Worm (Caenorhabditis elegans): ENCODE results near the gene T21C12.4.

ce11 chrIII:10527446-10527845 is 30.4 kb downstream of the T21C12.4 start:
- TF ChIP-seq sdc-2 (tag; optimal IDR thresholded peaks at IDR 0.05): no peak
- TF ChIP-seq pag-3 (tag; optimal IDR thresholded peaks at IDR 0.05; ENCODE audit: borderline replicate concordance): no peak
- no peak for TF ChIP-seq nhr-11 (tag; optimal IDR thresholded peaks at IDR 0.05)
- no peak for TF ChIP-seq tbx-2 (tag; optimal IDR thresholded peaks at IDR 0.05)
- TF ChIP-seq unc-86 (tag; optimal IDR thresholded peaks at IDR 0.05): no peak
- no peak for TF ChIP-seq nfya-1 (tag; optimal IDR thresholded peaks at IDR 0.05)
- TF ChIP-seq pqm-1 (tag; optimal IDR thresholded peaks at IDR 0.05): no peak
- no peak for TF ChIP-seq ahr-1 (tag; optimal IDR thresholded peaks at IDR 0.05)
- no peak for TF ChIP-seq lin-11 (tag; optimal IDR thresholded peaks at IDR 0.05)
- TF ChIP-seq ttx-3 (tag; optimal IDR thresholded peaks at IDR 0.05): no peak
- TF ChIP-seq odd-2 (tag; optimal IDR thresholded peaks at IDR 0.05): no peak
- no peak for TF ChIP-seq ceh-24 (tag; optimal IDR thresholded peaks at IDR 0.05)
- no peak for TF ChIP-seq ceh-2 (tag; optimal IDR thresholded peaks at IDR 0.05)

All from whole organism, late embryonic.